Worm (Caenorhabditis elegans): ENCODE measurements around the gene asp-6.

asp-6 gene

DNA sequence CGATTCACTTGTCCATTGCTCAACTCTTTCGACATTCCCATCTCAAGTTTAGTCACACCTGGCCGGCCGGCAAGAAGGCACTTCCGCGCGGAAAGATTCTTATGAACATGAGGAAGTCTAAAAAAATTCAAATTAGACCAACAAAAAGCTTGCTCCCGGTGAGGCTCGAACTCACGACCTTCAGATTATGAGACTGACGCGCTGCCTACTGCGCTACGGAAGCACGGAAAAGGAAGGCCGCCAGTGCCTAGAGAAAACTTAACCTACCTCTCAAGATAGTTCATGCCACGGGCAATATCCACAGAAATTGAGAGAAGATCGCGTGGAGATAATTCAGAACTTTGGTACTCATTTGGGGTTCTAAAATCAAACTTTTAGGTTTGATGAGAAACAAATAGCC is 38.7 kb downstream of the asp-6 start:
- TF ChIP-seq ceh-83 (GFP tag; optimal IDR thresholded peaks at IDR 0.05) (peak; percentile 68), unc-120 (tag; optimal IDR thresholded peaks at IDR 0.05; ENCODE audit: poor library complexity, severe bottlenecking) (peak; percentile 38), lsy-2 (tag; optimal IDR thresholded peaks at IDR 0.05) (no peak), cnd-1 (tag; optimal IDR thresholded peaks at IDR 0.05) (no peak), M03D4.4 (tag; optimal IDR thresholded peaks at IDR 0.05) (peak; percentile 5), drap-1 (GFP tag; optimal IDR thresholded peaks at IDR 0.05) (peak; percentile 11)

- TF ChIP-seq ceh-39 (tag; optimal IDR thresholded peaks at IDR 0.05) (peak; percentile 39), cnd-1 (tag; optimal IDR thresholded peaks at IDR 0.05) (peak; percentile 8), drap-1 (GFP tag; optimal IDR thresholded peaks at IDR 0.05) (peak; percentile 83), sptf-1 (tag; optimal IDR thresholded peaks at IDR 0.05) (peak; percentile 31), sem-2 (GFP tag; optimal IDR thresholded peaks at IDR 0.05) (no peak), unc-39 (tag; optimal IDR thresholded peaks at IDR 0.05) (no peak), hlh-1 (tag; optimal IDR thresholded peaks at IDR 0.05) (peak; percentile 4), mep-1 (tag; optimal IDR thresholded peaks at IDR 0.05) (peak; percentile 23), blmp-1 (tag; optimal IDR thresholded peaks at IDR 0.05) (no peak), unc-120 (tag; optimal IDR thresholded peaks at IDR 0.05; ENCODE audit: poor library complexity, severe bottlenecking) (peak; percentile 95), lsy-2 (tag; optimal IDR thresholded peaks at IDR 0.05) (peak; percentile 39), pha-4 (tag; optimal IDR thresholded peaks at IDR 0.05) (peak; percentile 39), lin-13 (tag; optimal IDR thresholded peaks at IDR 0.05) (peak; percentile 17)
Observed at ce11 chrV:8228712-8229119, 40.0 kb downstream of the asp-6 start.

DNA sequence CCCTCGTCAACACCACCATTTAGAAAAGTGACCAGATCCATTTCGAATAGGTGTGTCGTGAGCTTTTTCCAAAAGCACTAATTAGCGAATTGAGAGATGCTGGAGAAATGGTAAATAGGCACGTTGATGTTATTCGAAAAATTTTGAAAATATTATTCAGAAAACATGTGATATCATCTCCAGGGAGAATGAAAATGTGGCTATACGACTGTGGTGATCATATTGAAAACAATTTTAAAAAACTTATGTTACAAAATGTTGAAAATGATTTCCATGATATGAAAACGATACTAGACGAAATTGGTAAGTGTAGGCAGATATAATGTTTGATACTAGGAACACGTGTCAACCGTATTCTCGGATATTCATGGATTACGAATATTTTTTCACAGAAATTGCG is 41.9 kb downstream of the asp-6 start, which contains the start of gene K07C11.10:
TSS of gene K07C11.10 (minus strand) at position 101 of the 400 bp plus-strand sequence.
- TF ChIP-seq lsy-2 (tag; optimal IDR thresholded peaks at IDR 0.05) (no peak), cnd-1 (tag; optimal IDR thresholded peaks at IDR 0.05) (no peak), snpc-4 (tag; optimal IDR thresholded peaks at IDR 0.05) (no peak), tbx-8 (GFP tag; optimal IDR thresholded peaks at IDR 0.05) (no peak), nhr-237 (tag; optimal IDR thresholded peaks at IDR 0.05) (no peak), ces-1 (GFP tag; optimal IDR thresholded peaks at IDR 0.05) (no peak), M03D4.4 (tag; optimal IDR thresholded peaks at IDR 0.05) (no peak), unc-39 (tag; optimal IDR thresholded peaks at IDR 0.05) (no peak), mep-1 (tag; optimal IDR thresholded peaks at IDR 0.05) (no peak), ztf-11 (tag; optimal IDR thresholded peaks at IDR 0.05) (no peak), bed-3 (GFP tag; optimal IDR thresholded peaks at IDR 0.05) (no peak), sptf-1 (tag; optimal IDR thresholded peaks at IDR 0.05) (no peak), mls-2 (tag; optimal IDR thresholded peaks at IDR 0.05) (no peak), ceh-43 (GFP tag; optimal IDR thresholded peaks at IDR 0.05) (no peak), pha-4 (tag; optimal IDR thresholded peaks at IDR 0.05) (no peak), ceh-39 (tag; optimal IDR thresholded peaks at IDR 0.05) (no peak), mab-5 (tag; optimal IDR thresholded peaks at IDR 0.05) (no peak), unc-120 (tag; optimal IDR thresholded peaks at IDR 0.05; ENCODE audit: poor library complexity, severe bottlenecking) (no peak), drap-1 (GFP tag; optimal IDR thresholded peaks at IDR 0.05) (no peak), nhr-2 (tag; optimal IDR thresholded peaks at IDR 0.05) (no peak)

DNA sequence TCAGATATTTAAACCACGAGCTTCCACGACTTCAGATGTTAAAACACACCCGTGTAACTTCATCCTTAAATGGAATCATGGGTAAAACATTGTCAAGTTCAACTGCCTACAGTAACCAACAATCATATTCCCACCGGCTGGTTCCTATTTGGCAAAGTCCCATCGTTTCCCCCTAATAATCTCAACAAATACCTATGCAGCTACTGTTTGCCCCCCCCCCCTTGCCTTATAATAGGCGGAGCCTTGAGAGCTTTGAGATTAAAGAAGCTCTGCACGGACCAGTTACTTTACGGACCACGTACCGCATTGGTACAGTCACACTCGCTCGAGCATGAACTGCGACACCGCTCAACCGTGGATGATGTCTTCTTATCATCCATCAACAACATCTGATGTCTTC is 44.1 kb downstream of the asp-6 start, which contains the start of gene pax-1:
TSS of gene pax-1 (plus strand) at position 301 of the 400 bp plus-strand sequence.
- TF ChIP-seq ceh-43 (GFP tag; optimal IDR thresholded peaks at IDR 0.05) (no peak), pha-4 (tag; optimal IDR thresholded peaks at IDR 0.05) (no peak), bed-3 (GFP tag; optimal IDR thresholded peaks at IDR 0.05) (no peak), blmp-1 (tag; optimal IDR thresholded peaks at IDR 0.05) (no peak), mls-2 (tag; optimal IDR thresholded peaks at IDR 0.05) (no peak), cnd-1 (tag; optimal IDR thresholded peaks at IDR 0.05) (no peak), lin-13 (tag; optimal IDR thresholded peaks at IDR 0.05) (no peak), M03D4.4 (tag; optimal IDR thresholded peaks at IDR 0.05) (no peak), nhr-28 (tag; optimal IDR thresholded peaks at IDR 0.05) (no peak), lsy-2 (tag; optimal IDR thresholded peaks at IDR 0.05) (no peak), zip-8 (tag; optimal IDR thresholded peaks at IDR 0.05) (no peak), ham-2 (GFP tag; optimal IDR thresholded peaks at IDR 0.05) (no peak), snpc-4 (tag; optimal IDR thresholded peaks at IDR 0.05) (no peak), lin-32 (GFP tag; optimal IDR thresholded peaks at IDR 0.05) (no peak)

- no peak for TF ChIP-seq blmp-1 (tag; optimal IDR thresholded peaks at IDR 0.05)
- TF ChIP-seq ces-1 (GFP tag; optimal IDR thresholded peaks at IDR 0.05) = no peak
- TF ChIP-seq mab-5 (tag; optimal IDR thresholded peaks at IDR 0.05) = no peak
- no peak for TF ChIP-seq sptf-1 (tag; optimal IDR thresholded peaks at IDR 0.05)
- TF ChIP-seq tbx-8 (GFP tag; optimal IDR thresholded peaks at IDR 0.05) = no peak
- no peak for TF ChIP-seq bed-3 (GFP tag; optimal IDR thresholded peaks at IDR 0.05)
- TF ChIP-seq ham-2 (GFP tag; optimal IDR thresholded peaks at IDR 0.05) = no peak
Observed at ce11 chrV:8223417-8223816, 45.3 kb downstream of the asp-6 start.
